Fruit fly (Drosophila melanogaster) whole organism, prepupa: ENCODE measurements around the gene glec.
A peak's percentile ranks its signal among the peaks of the same experiment; 100 is the strongest.

Experiments used
- Blimp-1 ChIP-seq: fragments of 200-800 bp; sonication (Bioruptor generic); optimal IDR thresholded peaks from 3 replicates; lab custom pipeline; 2017; ENCODE audit warnings: missing biosample characterization, missing genetic modification characterization, mild to moderate bottlenecking, moderate library complexity, missing genetic modification reagents
- CG10669 ChIP-seq: fragments of 200-800 bp; sonication (Bioruptor generic); optimal IDR thresholded peaks from 3 replicates; lab custom pipeline; 2018; ENCODE audit warnings: missing biosample characterization, mild to moderate bottlenecking, missing genetic modification characterization, moderate library complexity
- CG11294 ChIP-seq: fragments of 200-800 bp; sonication (Bioruptor generic); IDR thresholded peaks from 2 replicates; pipeline ENCODE4 v1.3.6; 2022; ENCODE audit warnings: missing biosample characterization, missing genetic modification characterization
- CG11762 ChIP-seq: fragments of 200-800 bp; sonication (Bioruptor generic); optimal IDR thresholded peaks from 3 replicates; lab custom pipeline; 2016; ENCODE audit warnings: missing biosample characterization, missing genetic modification characterization; ENCODE audit not compliant: insufficient read depth
- CG15336 ChIP-seq: fragments of 200-800 bp; sonication (Bioruptor generic); IDR thresholded peaks from 2 replicates; pipeline ENCODE4 v1.3.6; 2022; ENCODE audit warnings: missing biosample characterization, missing genetic modification characterization
- CG1621 ChIP-seq: fragments of 200-800 bp; sonication (Bioruptor generic); optimal IDR thresholded peaks from 3 replicates; lab custom pipeline; 2018; ENCODE audit warnings: missing biosample characterization, mild to moderate bottlenecking, missing genetic modification characterization
- CG16779 ChIP-seq: fragments of 200-800 bp; sonication (Bioruptor generic); optimal IDR thresholded peaks from 3 replicates; lab custom pipeline; 2017; ENCODE audit warnings: missing biosample characterization, mild to moderate bottlenecking, missing genetic modification characterization
- CG3032 ChIP-seq: fragments of 200-800 bp; optimal IDR thresholded peaks from 2 replicates; lab custom pipeline; 2019; ENCODE audit warnings: missing biosample characterization, mild to moderate bottlenecking, missing genetic modification characterization, moderate library complexity
- CG31627 ChIP-seq: fragments of 200-800 bp; sonication (Bioruptor generic); optimal IDR thresholded peaks from 3 replicates; lab custom pipeline; 2016; ENCODE audit warnings: missing biosample characterization, missing genetic modification characterization
- CG32006 ChIP-seq: fragments of 200-800 bp; sonication (Bioruptor generic); optimal IDR thresholded peaks from 3 replicates; lab custom pipeline; 2017; ENCODE audit warnings: missing biosample characterization, mild to moderate bottlenecking, missing genetic modification characterization
- CG34406 ChIP-seq: fragments of 200-800 bp; sonication (Bioruptor generic); optimal IDR thresholded peaks from 3 replicates; lab custom pipeline; 2016; ENCODE audit warnings: missing biosample characterization, missing genetic modification characterization
- CG3919 ChIP-seq: fragments of 200-800 bp; sonication (Bioruptor generic); optimal IDR thresholded peaks from 3 replicates; lab custom pipeline; 2016; ENCODE audit warnings: missing biosample characterization, missing genetic modification characterization
- CG4318 ChIP-seq: fragments of 200-800 bp; sonication (Bioruptor generic); optimal IDR thresholded peaks from 3 replicates; lab custom pipeline; 2017; ENCODE audit warnings: missing biosample characterization, mild to moderate bottlenecking, missing genetic modification characterization
- CG6163 ChIP-seq: fragments of 200-800 bp; sonication (Bioruptor generic); IDR thresholded peaks from 3 replicates; pipeline ENCODE4 v1.3.6; 2022; ENCODE audit warnings: missing biosample characterization, missing genetic modification characterization
- CG6276 ChIP-seq: fragments of 200-800 bp; sonication (Bioruptor generic); optimal IDR thresholded peaks from 2 replicates; lab custom pipeline; 2017; ENCODE audit warnings: missing biosample characterization, mild to moderate bottlenecking, missing genetic modification characterization
- CG6792 ChIP-seq: fragments of 200-800 bp; sonication (Bioruptor generic); optimal IDR thresholded peaks from 3 replicates; lab custom pipeline; 2016; ENCODE audit warnings: missing biosample characterization, missing genetic modification characterization
- CG6808 ChIP-seq: fragments of 200-800 bp; sonication (Bioruptor generic); optimal IDR thresholded peaks from 3 replicates; lab custom pipeline; 2017; ENCODE audit warnings: missing biosample characterization, missing genetic modification characterization, mild to moderate bottlenecking, moderate library complexity, missing genetic modification reagents
- CG6854 ChIP-seq: fragments of 200-800 bp; sonication (Bioruptor generic); optimal IDR thresholded peaks from 2 replicates; lab custom pipeline; 2017; ENCODE audit warnings: missing biosample characterization, mild to moderate bottlenecking, missing genetic modification characterization
- CG7368 ChIP-seq: fragments of 200-800 bp; sonication (Bioruptor generic); optimal IDR thresholded peaks from 3 replicates; lab custom pipeline; 2016; ENCODE audit warnings: missing biosample characterization, missing genetic modification characterization
- CG8119 ChIP-seq: fragments of 200-800 bp; sonication (Bioruptor generic); IDR thresholded peaks from 3 replicates; pipeline ENCODE4 v1.3.6; 2022; ENCODE audit warnings: missing biosample characterization, missing genetic modification characterization
- CG8319 ChIP-seq: fragments of 200-800 bp; sonication (Bioruptor generic); optimal IDR thresholded peaks from 3 replicates; lab custom pipeline; 2016; ENCODE audit warnings: missing biosample characterization, missing genetic modification characterization
- CG8632 ChIP-seq: fragments of 200-800 bp; sonication (Bioruptor generic); optimal IDR thresholded peaks from 3 replicates; lab custom pipeline; 2016; ENCODE audit warnings: missing biosample characterization, missing genetic modification characterization
- CG9139 ChIP-seq: fragments of 200-800 bp; sonication (Bioruptor generic); optimal IDR thresholded peaks from 3 replicates; lab custom pipeline; 2017; ENCODE audit warnings: missing biosample characterization, mild to moderate bottlenecking, missing genetic modification characterization
- Eip75B ChIP-seq: fragments of 200-800 bp; sonication (Bioruptor generic); optimal IDR thresholded peaks from 3 replicates; lab custom pipeline; 2016; ENCODE audit warnings: missing biosample characterization, missing genetic modification characterization
- Eip93F ChIP-seq: fragments of 200-800 bp; sonication (Bioruptor generic); optimal IDR thresholded peaks from 2 replicates; lab custom pipeline; 2016; ENCODE audit warnings: missing biosample characterization, mild to moderate bottlenecking, missing genetic modification characterization
- Ets96B ChIP-seq: fragments of 200-800 bp; optimal IDR thresholded peaks from 2 replicates; lab custom pipeline; 2019; ENCODE audit warnings: missing biosample characterization, mild to moderate bottlenecking, missing genetic modification characterization, moderate library complexity
- Gug ChIP-seq: fragments of 200-800 bp; sonication (Bioruptor generic); IDR thresholded peaks from 2 replicates; pipeline ENCODE4 v1.3.6; 2022; ENCODE audit warnings: missing biosample characterization, missing genetic modification characterization
- Hr38 ChIP-seq: sonication (Bioruptor generic); optimal IDR thresholded peaks from 2 replicates; lab custom pipeline; 2016; ENCODE audit warnings: missing biosample characterization, missing genetic modification characterization
- Hr39 ChIP-seq: fragments of 200-800 bp; sonication (Bioruptor generic); optimal IDR thresholded peaks from 2 replicates; lab custom pipeline; 2016; ENCODE audit warnings: missing biosample characterization, missing genetic modification characterization
- Hr4 ChIP-seq: fragments of 200-800 bp; sonication (Bioruptor generic); optimal IDR thresholded peaks from 3 replicates; lab custom pipeline; 2016; ENCODE audit warnings: missing biosample characterization, missing genetic modification characterization
- Lpt ChIP-seq: fragments of 200-800 bp; sonication (Bioruptor generic); optimal IDR thresholded peaks from 3 replicates; lab custom pipeline; 2016; ENCODE audit warnings: missing biosample characterization, missing genetic modification characterization
- Met ChIP-seq: fragments of 200-800 bp; sonication (Bioruptor generic); optimal IDR thresholded peaks from 3 replicates; lab custom pipeline; 2016; ENCODE audit warnings: missing biosample characterization, missing genetic modification characterization
- OdsH ChIP-seq: fragments of 200-800 bp; sonication (Bioruptor generic); optimal IDR thresholded peaks from 3 replicates; lab custom pipeline; 2016; ENCODE audit warnings: missing biosample characterization, missing genetic modification characterization
- Smox ChIP-seq: fragments of 200-800 bp; sonication (Bioruptor generic); optimal IDR thresholded peaks from 3 replicates; lab custom pipeline; 2016; ENCODE audit warnings: missing biosample characterization, missing genetic modification characterization
- Sox102F ChIP-seq: fragments of 200-800 bp; sonication (Bioruptor generic); optimal IDR thresholded peaks from 2 replicates; lab custom pipeline; 2016; ENCODE audit warnings: missing biosample characterization, mild to moderate bottlenecking, missing genetic modification characterization
- Sox14 ChIP-seq: fragments of 200-800 bp; sonication (Bioruptor generic); optimal IDR thresholded peaks from 3 replicates; lab custom pipeline; 2016; ENCODE audit warnings: missing biosample characterization, missing genetic modification characterization
- Sox15 ChIP-seq: fragments of 200-800 bp; sonication (Bioruptor generic); optimal IDR thresholded peaks from 3 replicates; lab custom pipeline; 2016; ENCODE audit warnings: missing biosample characterization, missing genetic modification characterization
- achi ChIP-seq: fragments of 200-800 bp; sonication (Bioruptor generic); optimal IDR thresholded peaks from 3 replicates; lab custom pipeline; 2016; ENCODE audit warnings: missing biosample characterization, missing genetic modification characterization
- acj6 ChIP-seq: fragments of 200-800 bp; sonication (Bioruptor generic); optimal IDR thresholded peaks from 3 replicates; lab custom pipeline; 2016; ENCODE audit warnings: missing biosample characterization, missing genetic modification characterization
- dac ChIP-seq: fragments of 200-800 bp; sonication (Bioruptor generic); optimal IDR thresholded peaks from 2 replicates; lab custom pipeline; 2017; ENCODE audit warnings: missing biosample characterization, mild to moderate bottlenecking, missing genetic modification characterization
- dsx ChIP-seq: fragments of 200-800 bp; optimal IDR thresholded peaks from 3 replicates; lab custom pipeline; 2019; ENCODE audit warnings: missing biosample characterization, mild to moderate bottlenecking, missing genetic modification characterization, moderate library complexity; ENCODE audit not compliant: poor library complexity, severe bottlenecking
- esn ChIP-seq: fragments of 200-800 bp; sonication (Bioruptor generic); optimal IDR thresholded peaks from 2 replicates; lab custom pipeline; 2016; ENCODE audit warnings: missing biosample characterization, mild to moderate bottlenecking, missing genetic modification characterization, moderate library complexity
- fd59A ChIP-seq: fragments of 200-800 bp; sonication (Bioruptor generic); optimal IDR thresholded peaks from 2 replicates; lab custom pipeline; 2017; ENCODE audit warnings: missing biosample characterization, mild to moderate bottlenecking, missing genetic modification characterization, missing genetic modification reagents
- fd85E ChIP-seq: fragments of 200-800 bp; sonication (Bioruptor generic); optimal IDR thresholded peaks from 3 replicates; lab custom pipeline; 2016; ENCODE audit warnings: missing biosample characterization, missing genetic modification characterization
- fkh ChIP-seq: fragments of 200-800 bp; sonication (Bioruptor generic); optimal IDR thresholded peaks from 3 replicates; lab custom pipeline; 2017; ENCODE audit warnings: missing biosample characterization, mild to moderate bottlenecking, missing genetic modification characterization, moderate library complexity
- net ChIP-seq: fragments of 200-800 bp; sonication (Bioruptor generic); optimal IDR thresholded peaks from 3 replicates; lab custom pipeline; 2016; ENCODE audit warnings: missing biosample characterization, missing genetic modification characterization
- pdm3 ChIP-seq: fragments of 200-800 bp; sonication (Bioruptor generic); optimal IDR thresholded peaks from 3 replicates; lab custom pipeline; 2016; ENCODE audit warnings: missing biosample characterization, missing genetic modification characterization
- salr ChIP-seq, 2 experiments: fragments of 200-800 bp; sonication (Bioruptor generic); optimal IDR thresholded peaks; 3 replicates each; lab custom pipeline; 2016 to 2018; ENCODE audit warnings: missing biosample characterization in 2 of 2, missing genetic modification characterization in 2 of 2, mild to moderate bottlenecking in 1 of 2
- spab ChIP-seq: fragments of 200-800 bp; sonication (Bioruptor generic); optimal IDR thresholded peaks from 2 replicates; lab custom pipeline; 2017; ENCODE audit warnings: missing biosample characterization, mild to moderate bottlenecking, missing genetic modification characterization, missing genetic modification reagents
- ss ChIP-seq, 2 experiments: fragments of 200-800 bp; sonication (Bioruptor generic); optimal IDR thresholded peaks; 2 replicates in 1 of 2; 3 replicates in 1 of 2; lab custom pipeline; 2017 to 2018; ENCODE audit warnings: mild to moderate bottlenecking in 2 of 2, missing biosample characterization in 2 of 2, missing genetic modification characterization in 2 of 2, moderate library complexity in 1 of 2
- svp ChIP-seq: fragments of 200-800 bp; sonication (Bioruptor generic); peaks from one replicate; lab custom pipeline; 2016; ENCODE audit warnings: missing biosample characterization, missing genetic modification characterization
- vri ChIP-seq: fragments of 200-800 bp; sonication (Bioruptor generic); optimal IDR thresholded peaks from 3 replicates; lab custom pipeline; 2016; ENCODE audit warnings: missing biosample characterization, mild to moderate bottlenecking, missing genetic modification characterization

The glec gene

DNA sequence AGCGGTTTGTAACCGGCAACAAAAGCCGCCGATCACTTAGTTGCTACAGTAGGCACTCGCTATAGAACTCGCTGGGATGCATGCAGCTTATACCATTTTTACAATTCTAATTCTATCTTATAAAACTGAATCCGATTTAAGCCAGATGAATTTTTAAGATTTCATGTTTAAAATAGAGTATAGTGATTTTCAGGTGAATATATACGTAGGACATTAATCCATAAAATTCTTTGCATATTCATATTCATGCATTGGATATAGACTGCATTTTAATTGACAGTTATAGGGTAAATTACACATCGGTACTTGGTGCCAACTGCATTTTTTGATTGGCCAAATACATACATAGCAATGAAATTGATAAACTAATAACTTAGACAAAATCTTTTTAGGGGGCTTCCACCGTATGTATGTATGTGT, 31.5 kb upstream of the glec start:
- TF ChIP-seq CG3919: peak; percentile 66
- TF ChIP-seq pdm3 (GFP tag; lab: Kevin White, UChicago): no peak
- peak; percentile 29; the same call in 1 of the 2 replicates for TF ChIP-seq Gug (GFP tag; lab: Robert Waterston, UW)
- peak; percentile 47 for TF ChIP-seq Sox14 (GFP tag; lab: Kevin White, UChicago)
- TF ChIP-seq Eip75B (GFP tag; lab: Kevin White, UChicago): peak; percentile 8
- peak; percentile 11 for TF ChIP-seq spab (GFP tag; lab: Kevin White, UChicago)
- no peak for TF ChIP-seq CG9139 (GFP tag; lab: Kevin White, UChicago)
- peak; percentile 17 for TF ChIP-seq OdsH (GFP tag; lab: Kevin White, UChicago)
- TF ChIP-seq CG6792: peak; percentile 33
- peak; percentile 37 for TF ChIP-seq CG32006
- TF ChIP-seq dac (GFP tag; lab: Kevin White, UChicago): no peak
- peak; percentile 35 for TF ChIP-seq CG8632 (GFP tag; lab: Kevin White, UChicago)
- peak; percentile 18 for TF ChIP-seq CG11762 (GFP tag; lab: Kevin White, UChicago)
- TF ChIP-seq CG11294 (GFP tag; lab: Robert Waterston, UW): no peak
- peak; percentile 45 for TF ChIP-seq CG3032
- TF ChIP-seq CG6276 (GFP tag; lab: Kevin White, UChicago): no peak
- no peak for TF ChIP-seq CG10669 (GFP tag; lab: Kevin White, UChicago)
- TF ChIP-seq CG15336 (GFP tag; lab: Robert Waterston, UW): peak; percentile 64
- TF ChIP-seq fd59A (GFP tag; lab: Kevin White, UChicago): no peak
- TF ChIP-seq CG16779 (tag; lab: Kevin White, UChicago): peak; percentile 20
- peak; percentile 71 for TF ChIP-seq esn (GFP tag; lab: Kevin White, UChicago)
- TF ChIP-seq CG1621 (tag; lab: Kevin White, UChicago): no peak
- TF ChIP-seq fd85E (GFP tag; lab: Kevin White, UChicago): no peak
- TF ChIP-seq Hr4 (GFP tag; lab: Kevin White, UChicago): peak; percentile 27
- no peak for TF ChIP-seq Smox
- TF ChIP-seq ss (GFP tag; optimal IDR thresholded peaks at IDR 0.05; lab: Kevin White, UChicago): no peak
- TF ChIP-seq Hr39 (GFP tag; lab: Kevin White, UChicago): no peak
- TF ChIP-seq svp (GFP tag; lab: Kevin White, UChicago): peak; percentile 74
- no peak for TF ChIP-seq fkh
- TF ChIP-seq CG8319 (GFP tag; lab: Kevin White, UChicago): peak; percentile 47
- no peak for TF ChIP-seq Lpt (GFP tag; lab: Kevin White, UChicago)
- no peak for TF ChIP-seq CG6854 (GFP tag; lab: Kevin White, UChicago)
- TF ChIP-seq Met: no peak
- no peak for TF ChIP-seq salr (GFP tag; optimal IDR thresholded peaks at IDR 0.05; lab: Kevin White, UChicago)
- peak; percentile 50 for TF ChIP-seq acj6 (GFP tag; lab: Kevin White, UChicago)
- TF ChIP-seq vri (GFP tag; lab: Kevin White, UChicago): no peak
- peak; percentile 5 for TF ChIP-seq achi
- peak; percentile 19 for TF ChIP-seq Blimp-1
- no peak for TF ChIP-seq Eip93F (GFP tag; lab: Kevin White, UChicago)
- peak; percentile 56 for TF ChIP-seq CG7368
- no peak for TF ChIP-seq Hr38 (GFP tag; lab: Kevin White, UChicago)
- no peak for TF ChIP-seq Sox102F
- TF ChIP-seq net (GFP tag; lab: Kevin White, UChicago): no peak
- TF ChIP-seq CG6163 (GFP tag; lab: Robert Waterston, UW): peak; percentile 56
- peak; percentile 76 for TF ChIP-seq dsx (GFP tag; lab: Kevin White, UChicago)
- peak; percentile 60 for TF ChIP-seq CG31627
- peak; percentile 7 for TF ChIP-seq Sox15 (GFP tag; lab: Kevin White, UChicago)
- TF ChIP-seq Ets96B: no peak
- no peak for TF ChIP-seq CG34406 (GFP tag; lab: Kevin White, UChicago)
- TF ChIP-seq CG6808 (GFP tag; lab: Kevin White, UChicago): peak; percentile 37
- TF ChIP-seq CG8119 (GFP tag; lab: Robert Waterston, UW): peak; percentile 63; the same call in 2 of the 3 replicates
- no peak for TF ChIP-seq CG4318 (GFP tag; lab: Kevin White, UChicago)
